Worm (Caenorhabditis elegans): ENCODE data around the gene nspe-7.

ce11 chrII:12612218-12612617 is 14.8 kb upstream of the nspe-7 start, which contains the start of gene nspe-4:
- no peak for TF ChIP-seq nhr-11 (tag; optimal IDR thresholded peaks at IDR 0.05)
- TF ChIP-seq skn-1 (tag; optimal IDR thresholded peaks at IDR 0.05), result no peak
